Fruit fly (Drosophila melanogaster) Kc167 (cell line): ENCODE measurements around the gene CG6763.

Experiments used
- Myc ChIP-seq: fragments of >200 bp; optimal IDR thresholded peaks from 2 replicates; lab custom pipeline; 2017; ENCODE audit warnings: missing external identifiers
- insv ChIP-seq: fragments of >200 bp; optimal IDR thresholded peaks from 3 replicates; lab custom pipeline; 2018; ENCODE audit warnings: missing external identifiers
- psq ChIP-seq: fragments of >200 bp; optimal IDR thresholded peaks from 2 replicates; lab custom pipeline; 2017; ENCODE audit warnings: missing external identifiers

DNA sequence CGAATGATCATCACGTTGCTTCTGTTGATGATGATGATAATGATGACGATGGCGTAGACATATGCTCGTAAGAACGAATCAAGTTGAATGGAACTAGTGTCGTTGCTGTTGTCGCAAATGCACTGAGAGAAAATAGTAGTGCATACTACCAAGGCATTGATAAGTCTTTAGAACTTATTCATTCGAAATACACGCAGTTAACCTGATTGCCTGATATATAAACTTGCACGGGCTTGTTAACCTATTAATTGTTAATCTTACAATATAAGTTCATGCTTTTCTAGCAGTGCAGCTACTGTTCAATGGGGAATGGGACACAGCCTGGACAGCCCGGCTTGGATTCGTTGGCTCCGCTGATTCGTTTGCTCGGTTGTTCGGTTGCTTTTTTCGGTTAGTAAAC lies 42.5 kb downstream of the CG6763 start:
- TF ChIP-seq Myc (lab: Kevin White, UChicago) (no peak), psq (lab: Kevin White, UChicago) (no peak), insv (lab: Kevin White, UChicago) (no peak)
